Worm (Caenorhabditis elegans): ENCODE results near the gene fat-4.

The fat-4 gene

ce11 chrIV:9846574-9846973 is 47.3 kb downstream of the fat-4 start, which contains the start of gene K07F5.6:
Gene K07F5.6, minus strand, starts transcription at chrIV:9846674.
- TF ChIP-seq ceh-9 (tag; optimal IDR thresholded peaks at IDR 0.05) (no peak), fkh-6 (tag; optimal IDR thresholded peaks at IDR 0.05) (no peak), sdc-2 (tag; optimal IDR thresholded peaks at IDR 0.05) (no peak), dmd-4 (tag; optimal IDR thresholded peaks at IDR 0.05; ENCODE audit: borderline replicate concordance) (no peak), ceh-2 (tag; optimal IDR thresholded peaks at IDR 0.05) (no peak), ceh-18 (tag; optimal IDR thresholded peaks at IDR 0.05) (no peak), mec-3 (tag; optimal IDR thresholded peaks at IDR 0.05; ENCODE audit: borderline replicate concordance) (no peak), ets-4 (tag; optimal IDR thresholded peaks at IDR 0.05) (no peak), elt-4 (tag; optimal IDR thresholded peaks at IDR 0.05) (no peak), madf-2 (tag; optimal IDR thresholded peaks at IDR 0.05) (no peak), eyg-1 (tag; optimal IDR thresholded peaks at IDR 0.05) (no peak), ceh-22 (tag; optimal IDR thresholded peaks at IDR 0.05) (no peak), ceh-34 (tag; optimal IDR thresholded peaks at IDR 0.05) (no peak), tbx-7 (tag; optimal IDR thresholded peaks at IDR 0.05) (no peak), ceh-31 (tag; optimal IDR thresholded peaks at IDR 0.05) (no peak), ttx-3 (tag; optimal IDR thresholded peaks at IDR 0.05) (no peak)

DNA sequence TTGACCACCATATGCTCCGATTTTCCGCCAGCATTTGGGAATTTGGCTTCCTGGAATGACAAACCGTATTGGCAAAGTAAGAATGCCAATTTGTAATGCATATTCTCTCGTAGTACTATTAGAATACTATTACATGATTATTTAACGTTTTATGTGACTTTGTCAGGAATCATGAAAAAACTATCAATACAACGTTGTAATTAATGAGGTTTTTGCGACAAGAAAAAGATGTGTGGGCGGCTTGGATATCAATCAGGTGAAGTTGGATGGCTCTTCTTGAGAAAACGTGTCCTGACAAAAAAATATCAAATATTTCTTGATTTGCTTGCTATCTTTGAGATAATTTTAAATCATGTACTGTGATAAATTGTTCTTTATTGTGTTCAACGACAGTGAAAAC is 48.8 kb downstream of the fat-4 start, which contains the start of gene K07F5.7:
Gene K07F5.7 (minus strand): TSS at position 101 of the 400 bp plus-strand sequence.
- TF ChIP-seq eyg-1 (tag; optimal IDR thresholded peaks at IDR 0.05) (no peak), gmeb-2 (tag; optimal IDR thresholded peaks at IDR 0.05) (no peak), ceh-6 (GFP tag; optimal IDR thresholded peaks at IDR 0.05) (no peak), ceh-30 (tag; optimal IDR thresholded peaks at IDR 0.05) (no peak)

- no peak for TF ChIP-seq npax-4 (tag; optimal IDR thresholded peaks at IDR 0.05)
- TF ChIP-seq T23F11.4 (GFP tag; optimal IDR thresholded peaks at IDR 0.05), result no peak
- no peak for TF ChIP-seq nhr-232 (tag; optimal IDR thresholded peaks at IDR 0.05)
- TF ChIP-seq rnt-1 (tag; optimal IDR thresholded peaks at IDR 0.05), result no peak
- TF ChIP-seq K09A11.1 (tag; optimal IDR thresholded peaks at IDR 0.05; ENCODE audit: insufficient read depth), result no peak
- TF ChIP-seq odd-2 (tag; optimal IDR thresholded peaks at IDR 0.05), result no peak
- TF ChIP-seq unc-86 (tag; optimal IDR thresholded peaks at IDR 0.05), result no peak
Measured at ce11 chrIV:9849624-9850023, 50.4 kb downstream of the fat-4 start, which contains the start of gene K07F5.8. Gene K07F5.8, minus strand, starts transcription at chrIV:9849724.

DNA sequence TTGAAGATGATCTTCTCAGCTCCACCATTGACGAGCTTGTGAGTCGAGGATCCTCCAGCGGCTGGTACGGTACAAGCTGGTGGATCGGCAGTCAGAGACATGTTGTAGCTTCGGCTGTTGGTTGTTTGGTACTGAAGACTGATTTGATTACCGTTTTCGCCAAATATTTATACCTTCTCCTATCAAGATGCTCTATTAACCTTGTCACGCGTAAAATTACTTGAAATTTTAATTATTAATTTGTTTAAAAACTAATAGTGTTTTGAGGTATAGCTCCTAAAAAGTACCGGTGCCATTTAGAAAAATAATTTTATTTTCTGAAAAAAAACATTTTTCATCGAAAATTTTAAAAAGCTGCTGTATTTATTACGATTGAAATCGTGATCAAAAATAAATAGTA is 51.7 kb downstream of the fat-4 start, which contains the start of gene ssp-10:
Gene ssp-10 (minus strand): TSS at position 101 of the 400 bp plus-strand sequence.
- TF ChIP-seq elt-4 (tag; optimal IDR thresholded peaks at IDR 0.05) (no peak), hlh-15 (tag; optimal IDR thresholded peaks at IDR 0.05) (no peak), ceh-18 (tag; optimal IDR thresholded peaks at IDR 0.05) (no peak), ceh-22 (tag; optimal IDR thresholded peaks at IDR 0.05) (no peak), ref-2 (tag; optimal IDR thresholded peaks at IDR 0.05) (no peak), pha-4 (tag; optimal IDR thresholded peaks at IDR 0.05) (no peak), K09A11.1 (tag; optimal IDR thresholded peaks at IDR 0.05; ENCODE audit: insufficient read depth) (no peak), unc-42 (tag; optimal IDR thresholded peaks at IDR 0.05) (no peak)

Measured in whole organism, late embryonic.